Worm (Caenorhabditis elegans) whole organism, young adult: Measurements from ENCODE around the gene pals-22.

ENCODE experiments used
- D2030.7 ChIP-seq: fragments of 200-800 bp; sonication (Bioruptor generic); IDR thresholded peaks from 2 replicates; pipeline ENCODE4 v1.3.6; 2022; ENCODE audit warnings: missing genetic modification reagents, missing genetic modification characterization, missing compliant biosample characterization
- pha-4 ChIP-seq: fragments of 150-350 bp; sonication (generic microtip); optimal IDR thresholded peaks from 2 replicates; lab custom pipeline; 2014; ENCODE audit warnings: missing biosample characterization, missing genetic modification reagents, missing genetic modification characterization

DNA sequence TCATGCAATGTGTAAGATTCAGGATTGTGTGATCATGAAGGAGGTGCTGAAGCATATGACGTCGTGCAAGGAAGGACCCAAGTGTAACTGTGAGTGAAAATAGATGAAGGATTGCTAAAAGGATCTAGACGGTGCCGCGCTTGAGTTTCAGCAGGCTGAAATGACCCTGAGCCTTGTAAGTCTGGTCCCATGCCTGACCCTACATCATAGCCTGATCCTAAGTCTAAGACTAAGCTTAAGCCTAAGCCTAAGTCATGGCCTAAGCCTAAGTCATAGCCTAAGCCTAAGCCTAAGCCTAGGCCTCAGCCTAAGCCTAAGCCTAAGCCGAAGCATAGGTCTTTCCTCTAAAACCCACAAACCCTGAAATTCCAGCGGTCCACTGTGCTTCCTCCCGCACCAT is 14.4 kb upstream of the pals-22 start:
- TF ChIP-seq D2030.7 (no peak), pha-4 (tag; lab: Kevin White, UChicago) (no peak)
